Worm (Caenorhabditis elegans) whole organism, young adult: Measurements from ENCODE around the gene unc-42.

Experiments used
- B0019.2 ChIP-seq: fragments of 200-800 bp; sonication (Bioruptor generic); conservative IDR thresholded peaks from 2 replicates; pipeline ENCODE4 v1.3.6; 2022; ENCODE audit warnings: missing genetic modification reagents, missing genetic modification characterization, missing compliant biosample characterization
- B0261.1 ChIP-seq: sonication (generic microtip); optimal IDR thresholded peaks from 2 replicates; lab custom pipeline; 2016; ENCODE audit warnings: mild to moderate bottlenecking, missing genetic modification characterization, moderate library complexity, missing compliant biosample characterization
- C17E4.6 ChIP-seq: fragments of 200-800 bp; sonication (Bioruptor generic); IDR thresholded peaks from 2 replicates; pipeline ENCODE4 v1.3.6; 2022; ENCODE audit warnings: missing genetic modification reagents, missing genetic modification characterization, missing compliant biosample characterization
- F49E8.2 ChIP-seq: sonication (generic microtip); optimal IDR thresholded peaks from 3 replicates; lab custom pipeline; 2017; ENCODE audit warnings: missing genetic modification characterization, mild to moderate bottlenecking, missing compliant biosample characterization, antibody characterized with exemption, moderate library complexity; ENCODE audit not compliant: insufficient read depth
- T07F8.4 ChIP-seq: sonication (generic microtip); optimal IDR thresholded peaks from 2 replicates; lab custom pipeline; 2016; ENCODE audit warnings: mild to moderate bottlenecking, missing genetic modification characterization, moderate library complexity, missing compliant biosample characterization
- Y53F4B.3 ChIP-seq: fragments of 200-800 bp; sonication (Bioruptor generic); IDR thresholded peaks from 2 replicates; pipeline ENCODE4 v1.3.6; 2022; ENCODE audit warnings: missing genetic modification reagents, missing genetic modification characterization, missing compliant biosample characterization
- Y67H2A.10 ChIP-seq: fragments of 200-800 bp; sonication (Bioruptor generic); conservative IDR thresholded peaks from 2 replicates; pipeline ENCODE4 v1.3.6; 2022; ENCODE audit warnings: missing genetic modification reagents, missing genetic modification characterization, missing compliant biosample characterization
- attf-5 ChIP-seq: fragments of 200-800 bp; sonication (Bioruptor generic); optimal IDR thresholded peaks from 2 replicates; lab custom pipeline; 2018; ENCODE audit warnings: mild to moderate bottlenecking, missing genetic modification characterization, missing compliant biosample characterization
- bed-1 ChIP-seq: fragments of 200-800 bp; sonication (Bioruptor generic); IDR thresholded peaks from 2 replicates; pipeline ENCODE4 v1.3.6; 2022; ENCODE audit warnings: missing genetic modification reagents, missing genetic modification characterization, missing compliant biosample characterization
- cebp-1 ChIP-seq, 2 experiments: fragments of 200-800 bp in 1 of 2; sonication (Bioruptor generic) in 1 of 2; sonication (generic microtip) in 1 of 2; IDR thresholded peaks in 1 of 2; optimal IDR thresholded peaks in 1 of 2; 2 replicates each; pipeline versions ENCODE4 v1.3.6 to Lab custom; 2017 to 2022; ENCODE audit warnings: missing compliant biosample characterization in 2 of 2, missing genetic modification characterization in 2 of 2, mild to moderate bottlenecking in 1 of 2, missing genetic modification reagents in 1 of 2, moderate library complexity in 1 of 2
- dpff-1 ChIP-seq: sonication (generic microtip); optimal IDR thresholded peaks from 2 replicates; lab custom pipeline; 2017; ENCODE audit warnings: mild to moderate bottlenecking, missing genetic modification characterization, missing compliant biosample characterization
- fkh-3 ChIP-seq: sonication (generic microtip); optimal IDR thresholded peaks from 2 replicates; lab custom pipeline; 2016; ENCODE audit warnings: mild to moderate bottlenecking, missing genetic modification characterization, missing compliant biosample characterization
- hlh-26 ChIP-seq: fragments of 200-800 bp; sonication (Bioruptor generic); conservative IDR thresholded peaks from 2 replicates; pipeline ENCODE4 v1.3.6; 2022; ENCODE audit warnings: missing genetic modification reagents, missing genetic modification characterization, missing compliant biosample characterization
- hmg-20 ChIP-seq: fragments of 200-800 bp; sonication (Bioruptor generic); IDR thresholded peaks from 2 replicates; pipeline ENCODE4 v1.3.6; 2022; ENCODE audit warnings: missing genetic modification reagents, missing genetic modification characterization, missing compliant biosample characterization
- hrde-1 ChIP-seq: sonication (generic microtip); optimal IDR thresholded peaks from 2 replicates; lab custom pipeline; 2016; ENCODE audit warnings: missing genetic modification characterization, mild to moderate bottlenecking, missing compliant biosample characterization, moderate library complexity, missing genotype, missing genetic modification reagents, borderline replicate concordance
- lir-1 ChIP-seq: fragments of 200-800 bp; sonication (Bioruptor generic); conservative IDR thresholded peaks from 2 replicates; pipeline ENCODE4 v1.3.6; 2022; ENCODE audit warnings: missing genetic modification reagents, missing genetic modification characterization, missing compliant biosample characterization
- lsl-1 ChIP-seq: fragments of 200-800 bp; sonication (Bioruptor generic); optimal IDR thresholded peaks from 2 replicates; lab custom pipeline; 2018; ENCODE audit warnings: mild to moderate bottlenecking, missing genetic modification characterization, moderate library complexity, missing compliant biosample characterization
- lsy-27 ChIP-seq: sonication (generic microtip); optimal IDR thresholded peaks from 2 replicates; lab custom pipeline; 2017; ENCODE audit warnings: missing genetic modification characterization, mild to moderate bottlenecking, missing compliant biosample characterization, antibody characterized with exemption, missing genotype, borderline replicate concordance; ENCODE audit not compliant: insufficient read depth
- madf-10 ChIP-seq: sonication (generic microtip); optimal IDR thresholded peaks from 2 replicates; lab custom pipeline; 2016; ENCODE audit warnings: mild to moderate bottlenecking, missing genetic modification characterization, missing compliant biosample characterization
- madf-3 ChIP-seq: fragments of 200-800 bp; sonication (Bioruptor generic); IDR thresholded peaks from 2 replicates; pipeline ENCODE4 v1.3.6; 2022; ENCODE audit warnings: missing genetic modification reagents, missing genetic modification characterization, missing compliant biosample characterization
- nfya-1 ChIP-seq: sonication (generic microtip); optimal IDR thresholded peaks from 2 replicates; lab custom pipeline; 2017; ENCODE audit warnings: antibody characterized with exemption, missing compliant biosample characterization, missing genetic modification characterization, borderline replicate concordance; ENCODE audit not compliant: insufficient read depth
- nhr-120 ChIP-seq: fragments of 200-800 bp; sonication (Bioruptor generic); IDR thresholded peaks from 2 replicates; pipeline ENCODE4 v1.3.6; 2022; ENCODE audit warnings: missing genetic modification characterization, missing compliant biosample characterization
- nhr-27 ChIP-seq: fragments of 200-800 bp; sonication (Bioruptor generic); optimal IDR thresholded peaks from 2 replicates; lab custom pipeline; 2018; ENCODE audit warnings: mild to moderate bottlenecking, missing genetic modification characterization, moderate library complexity, missing compliant biosample characterization
- nhr-80 ChIP-seq: sonication (generic microtip); optimal IDR thresholded peaks from 2 replicates; lab custom pipeline; 2016; ENCODE audit warnings: missing genetic modification characterization, missing compliant biosample characterization
- pha-4 ChIP-seq: fragments of 150-350 bp; sonication (generic microtip); optimal IDR thresholded peaks from 2 replicates; lab custom pipeline; 2014; ENCODE audit warnings: missing biosample characterization, missing genetic modification reagents, missing genetic modification characterization
- sea-2 ChIP-seq: fragments of 200-800 bp; sonication (Bioruptor generic); IDR thresholded peaks from 2 replicates; pipeline ENCODE4 v1.3.6; 2022; ENCODE audit warnings: missing genetic modification characterization, missing compliant biosample characterization
- somi-1 ChIP-seq: fragments of 200-800 bp; sonication (Bioruptor generic); optimal IDR thresholded peaks from 2 replicates; lab custom pipeline; 2018; ENCODE audit warnings: mild to moderate bottlenecking, missing genetic modification characterization, missing compliant biosample characterization
- sptf-2 ChIP-seq: fragments of 200-800 bp; sonication (Bioruptor generic); optimal IDR thresholded peaks from 2 replicates; lab custom pipeline; 2018; ENCODE audit warnings: mild to moderate bottlenecking, missing genetic modification characterization, missing compliant biosample characterization
- tbx-9 ChIP-seq: sonication (generic microtip); optimal IDR thresholded peaks from 2 replicates; lab custom pipeline; 2016; ENCODE audit warnings: borderline replicate concordance, missing genetic modification characterization, inconsistent platforms, missing compliant biosample characterization
- unc-130 ChIP-seq: sonication (generic microtip); optimal IDR thresholded peaks from 2 replicates; lab custom pipeline; 2016; ENCODE audit warnings: missing genetic modification reagents, missing genetic modification characterization, missing compliant biosample characterization
- unc-62 ChIP-seq: fragments of 150-350 bp; optimal IDR thresholded peaks from 2 replicates; lab custom pipeline; 2014; ENCODE audit warnings: missing biosample characterization, missing genetic modification reagents, missing genetic modification characterization
- xnd-1 ChIP-seq: sonication (generic microtip); optimal IDR thresholded peaks from 2 replicates; lab custom pipeline; 2016; ENCODE audit warnings: missing genotype, missing genetic modification reagents, missing genetic modification characterization, missing compliant biosample characterization
- ztf-3 ChIP-seq: fragments of 200-800 bp; sonication (Bioruptor generic); optimal IDR thresholded peaks from 2 replicates; lab custom pipeline; 2018; ENCODE audit warnings: mild to moderate bottlenecking, missing genetic modification characterization, missing compliant biosample characterization

unc-42 gene

DNA sequence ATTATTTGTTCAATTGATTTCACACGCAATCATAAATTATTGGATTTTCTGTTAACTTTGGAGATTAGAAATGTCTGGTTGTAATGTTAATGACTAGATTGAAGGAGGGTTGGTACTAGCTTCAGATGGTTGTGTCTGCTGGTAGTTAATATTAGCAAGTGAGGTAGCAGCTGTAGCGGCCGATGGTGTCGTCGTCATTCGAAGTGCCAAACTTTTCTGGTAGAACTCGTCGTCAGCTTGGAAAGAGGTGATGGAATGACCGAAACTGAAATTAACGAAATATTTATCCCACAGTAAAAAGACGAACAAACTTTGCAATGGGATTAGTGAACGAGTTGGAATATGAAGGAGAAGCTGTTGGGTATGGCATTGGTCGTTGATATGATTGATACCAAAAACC is 4.6 kb downstream of the unc-42 start:
- TF ChIP-seq T07F8.4 (no peak), ztf-3 (GFP tag; lab: Kevin White, UChicago) (no peak), madf-3 (GFP tag; lab: Robert Waterston, UW) (no peak), nfya-1 (no peak), F49E8.2 (tag; lab: Kevin White, UChicago) (no peak), bed-1 (GFP tag; lab: Robert Waterston, UW) (no peak), madf-10 (tag; lab: Kevin White, UChicago) (no peak), lir-1 (GFP tag; lab: Robert Waterston, UW) (no peak), unc-130 (GFP tag; lab: Kevin White, UChicago) (no peak), attf-5 (GFP tag; lab: Kevin White, UChicago) (no peak), lsy-27 (no peak), fkh-3 (no peak), pha-4 (tag; lab: Kevin White, UChicago) (no peak), Y67H2A.10 (no peak), nhr-27 (no peak), Y53F4B.3 (no peak), nhr-120 (GFP tag; lab: Robert Waterston, UW) (no peak), dpff-1 (tag; lab: Kevin White, UChicago) (no peak)

DNA sequence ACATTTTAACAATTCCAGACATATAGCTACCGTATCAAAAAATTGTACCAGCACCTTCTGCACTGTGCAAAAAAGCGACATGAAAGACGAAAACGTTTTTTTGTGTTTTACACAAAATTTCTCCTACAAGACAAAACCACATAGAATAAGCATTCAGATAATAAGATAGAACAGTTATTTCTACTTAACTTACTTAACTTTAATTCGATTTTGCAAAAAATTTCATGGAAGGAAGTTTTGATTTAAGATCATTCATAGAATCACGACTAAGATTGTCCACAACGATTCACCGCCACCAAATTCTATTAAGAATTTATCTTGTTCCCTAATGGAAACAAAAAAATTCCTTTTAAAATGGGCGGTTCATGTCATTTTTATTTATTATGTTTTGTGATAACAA is 5.4 kb downstream of the unc-42 start:
- no peak for TF ChIP-seq sptf-2 (GFP tag; lab: Kevin White, UChicago)

DNA sequence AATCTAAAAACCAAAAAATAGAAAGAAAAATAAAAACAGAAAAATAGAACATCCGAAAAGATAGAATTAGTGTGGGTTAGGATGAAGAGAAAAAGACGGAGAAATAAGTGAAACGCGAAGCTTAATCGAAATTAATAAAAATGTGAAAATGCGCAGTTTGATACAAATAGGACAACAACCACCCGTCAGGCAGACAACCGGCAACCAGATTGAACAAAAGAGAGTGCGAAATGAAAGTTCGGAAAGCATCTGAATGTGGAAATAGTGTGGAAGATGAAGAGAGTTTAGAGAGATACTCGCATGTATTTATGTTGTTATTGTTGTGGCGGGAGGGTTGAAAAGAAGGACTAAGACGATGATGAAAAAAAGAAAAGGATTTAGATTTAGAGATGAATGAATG is 10.8 kb downstream of the unc-42 start:
- TF ChIP-seq B0019.2 (GFP tag; lab: Robert Waterston, UW) = no peak
- TF ChIP-seq cebp-1 (GFP tag; IDR thresholded peaks at IDR 0.05; lab: Robert Waterston, UW) = no peak
- no peak for TF ChIP-seq cebp-1 (tag; optimal IDR thresholded peaks at IDR 0.05; lab: Kevin White, UChicago)

DNA sequence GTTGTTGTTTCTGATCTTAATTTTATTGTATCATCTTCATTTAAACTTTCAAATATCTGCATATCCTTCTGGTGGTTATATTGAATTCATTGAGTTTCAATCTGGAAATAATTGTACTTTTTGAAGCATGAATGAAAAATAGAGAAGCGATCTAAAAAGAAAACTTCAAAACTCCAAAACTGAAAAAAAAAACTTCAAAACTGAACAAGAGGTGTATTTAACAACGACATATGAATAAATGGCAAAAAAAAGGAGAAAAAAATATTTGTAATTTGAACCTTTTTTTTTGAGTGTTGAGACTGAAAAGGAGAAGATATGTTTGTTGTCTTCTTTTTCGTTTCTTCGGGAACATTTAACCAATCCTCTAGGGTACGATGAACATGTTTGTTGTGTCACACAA is 11.3 kb downstream of the unc-42 start, which contains the start of gene F58E6.11:
F58E6.11 (minus strand) TSS at position 101 of the 400 bp plus-strand sequence.
- TF ChIP-seq sea-2 (GFP tag; lab: Robert Waterston, UW) (no peak), tbx-9 (tag; lab: Kevin White, UChicago) (no peak), lsl-1 (GFP tag; lab: Kevin White, UChicago) (no peak), hrde-1 (tag; lab: Kevin White, UChicago) (no peak), hmg-20 (GFP tag; lab: Robert Waterston, UW) (no peak)

DNA sequence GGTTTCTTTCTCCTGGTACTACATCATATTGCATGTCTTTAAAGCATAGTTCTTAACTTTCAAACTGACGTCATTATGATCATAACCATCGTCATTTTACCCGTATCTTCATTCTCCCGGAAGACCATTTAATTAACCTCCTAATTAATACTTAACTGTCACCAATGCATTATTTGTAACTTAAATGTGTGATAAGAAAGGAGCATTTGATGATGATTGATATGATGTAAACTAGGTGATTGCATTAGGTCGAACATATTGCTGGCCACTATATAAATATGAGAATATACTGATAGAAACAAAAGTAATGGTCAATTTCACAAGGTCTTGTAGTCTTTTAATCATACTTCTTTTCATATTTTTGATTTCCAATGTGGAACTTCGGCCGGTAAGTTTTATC is 12.9 kb downstream of the unc-42 start, which contains the start of gene hrg-3:
hrg-3 (plus strand) TSS at position 227 of the 400 bp plus-strand sequence.
- TF ChIP-seq C17E4.6 (GFP tag; lab: Robert Waterston, UW) (no peak), nhr-80 (tag; lab: Kevin White, UChicago) (peak; percentile 72), pha-4 (tag; lab: Kevin White, UChicago) (no peak), somi-1 (no peak), B0261.1 (tag; lab: Kevin White, UChicago) (no peak), xnd-1 (tag; lab: Kevin White, UChicago) (no peak), unc-62 (peak; percentile 18), hlh-26 (no peak)
